Fruit fly (Drosophila melanogaster) whole organism, embryonic: ENCODE measurements around the gene CG13461.

Source experiments
- Bteb2 ChIP-seq: fragments of 200-800 bp; sonication (Bioruptor generic); optimal IDR thresholded peaks from 2 replicates; lab custom pipeline; 2016; ENCODE audit warnings: missing biosample characterization, missing genetic modification characterization
- CG10462 ChIP-seq: fragments of 200-800 bp; sonication (Bioruptor generic); optimal IDR thresholded peaks from 2 replicates; lab custom pipeline; 2016; ENCODE audit warnings: missing biosample characterization, missing genetic modification characterization
- CG10654 ChIP-seq: fragments of 200-800 bp; sonication (Bioruptor generic); optimal IDR thresholded peaks from 2 replicates; lab custom pipeline; 2016; ENCODE audit warnings: missing biosample characterization, missing genetic modification characterization
- CG12219 ChIP-seq: fragments of 200-800 bp; sonication (Bioruptor generic); optimal IDR thresholded peaks from 3 replicates; lab custom pipeline; 2018; ENCODE audit warnings: missing biosample characterization, mild to moderate bottlenecking, missing genetic modification characterization
- CG13296 ChIP-seq: fragments of 200-800 bp; sonication (Bioruptor generic); optimal IDR thresholded peaks from 3 replicates; lab custom pipeline; 2018; ENCODE audit warnings: missing biosample characterization, mild to moderate bottlenecking, missing genetic modification characterization
- CG13424 ChIP-seq: fragments of 200-800 bp; sonication (Bioruptor generic); optimal IDR thresholded peaks from 2 replicates; lab custom pipeline; 2019; ENCODE audit warnings: missing biosample characterization, mild to moderate bottlenecking, missing genetic modification characterization, moderate library complexity
- CG15269 ChIP-seq: fragments of 200-800 bp; sonication (Bioruptor generic); optimal IDR thresholded peaks from 2 replicates; lab custom pipeline; 2018; ENCODE audit warnings: missing biosample characterization, mild to moderate bottlenecking, missing genetic modification characterization, moderate library complexity
- CG15601 ChIP-seq: fragments of 200-800 bp; sonication (Bioruptor generic); optimal IDR thresholded peaks from 3 replicates; lab custom pipeline; 2019; ENCODE audit warnings: missing biosample characterization, mild to moderate bottlenecking, missing genetic modification characterization, moderate library complexity
- CG17361 ChIP-seq: fragments of 200-800 bp; sonication (Bioruptor generic); IDR thresholded peaks from 3 replicates; pipeline ENCODE4 v1.3.6; 2022; ENCODE audit warnings: missing biosample characterization, missing genetic modification characterization
- CG2875 ChIP-seq: fragments of 200-800 bp; sonication (Bioruptor generic); optimal IDR thresholded peaks from 2 replicates; lab custom pipeline; 2017; ENCODE audit warnings: missing biosample characterization, mild to moderate bottlenecking, missing genetic modification characterization, missing genetic modification reagents
- CG32772 ChIP-seq: fragments of 200-800 bp; sonication (Bioruptor generic); IDR thresholded peaks from 2 replicates; pipeline ENCODE4 v1.3.6; 2022; ENCODE audit warnings: missing biosample characterization, missing genetic modification characterization
- CG34422 ChIP-seq: fragments of 200-800 bp; sonication (Bioruptor generic); IDR thresholded peaks from 3 replicates; pipeline ENCODE4 v1.3.6; 2022; ENCODE audit warnings: missing biosample characterization, missing genetic modification characterization
- CG3838 ChIP-seq: fragments of 200-800 bp; sonication (Bioruptor generic); optimal IDR thresholded peaks from 3 replicates; lab custom pipeline; 2016; ENCODE audit warnings: missing biosample characterization, missing genetic modification characterization
- CG3995 ChIP-seq: fragments of 200-800 bp; sonication (Bioruptor generic); optimal IDR thresholded peaks from 3 replicates; lab custom pipeline; 2016; ENCODE audit warnings: missing biosample characterization, missing genetic modification characterization
- CG6689 ChIP-seq: fragments of 200-800 bp; sonication (Bioruptor generic); IDR thresholded peaks from 2 replicates; pipeline ENCODE4 v1.3.6; 2022; ENCODE audit warnings: missing biosample characterization, missing genetic modification characterization
- CG7556 ChIP-seq: fragments of 200-800 bp; sonication (Bioruptor generic); optimal IDR thresholded peaks from 2 replicates; lab custom pipeline; 2017; ENCODE audit warnings: missing biosample characterization, mild to moderate bottlenecking, missing genetic modification characterization
- CG8281 ChIP-seq: fragments of 200-800 bp; sonication (Bioruptor generic); optimal IDR thresholded peaks from 2 replicates; lab custom pipeline; 2018; ENCODE audit warnings: missing biosample characterization, mild to moderate bottlenecking, missing genetic modification characterization, moderate library complexity
- CG8359 ChIP-seq: fragments of 200-800 bp; sonication (Bioruptor generic); optimal IDR thresholded peaks from 2 replicates; lab custom pipeline; 2017; ENCODE audit warnings: missing biosample characterization, mild to moderate bottlenecking, missing genetic modification characterization, borderline replicate concordance
- CG8924 ChIP-seq: fragments of 200-800 bp; optimal IDR thresholded peaks from 3 replicates; lab custom pipeline; 2019; ENCODE audit warnings: missing biosample characterization, mild to moderate bottlenecking, missing genetic modification characterization, moderate library complexity
- D19A ChIP-seq: fragments of 200-800 bp; optimal IDR thresholded peaks from 3 replicates; lab custom pipeline; 2019; ENCODE audit warnings: missing biosample characterization, mild to moderate bottlenecking, missing genetic modification characterization, moderate library complexity
- Dek ChIP-seq: fragments of 200-800 bp; sonication (Bioruptor generic); optimal IDR thresholded peaks from 3 replicates; lab custom pipeline; 2019; ENCODE audit warnings: missing biosample characterization, mild to moderate bottlenecking, missing genetic modification characterization, moderate library complexity
- Dfd ChIP-seq, 2 experiments: fragments of >200 bp; optimal IDR thresholded peaks; 2 replicates each; lab custom pipeline; 2017; ENCODE audit warnings: missing biosample characterization in 2 of 2, missing genetic modification characterization in 2 of 2
- Dip2 ChIP-seq: fragments of 200-800 bp; sonication (Bioruptor generic); IDR thresholded peaks from 2 replicates; pipeline ENCODE4 v1.3.6; 2022; ENCODE audit warnings: missing biosample characterization, missing genetic modification characterization
- Dip3 ChIP-seq: fragments of 200-800 bp; sonication (Bioruptor generic); optimal IDR thresholded peaks from 3 replicates; lab custom pipeline; 2016; ENCODE audit warnings: missing biosample characterization, missing genetic modification characterization
- Eip74EF ChIP-seq, 2 experiments: fragments of 200-800 bp in 1 of 2; fragments of >200 bp in 1 of 2; sonication (Bioruptor generic) in 1 of 2; optimal IDR thresholded peaks; 2 replicates each; lab custom pipeline; 2017 to 2019; ENCODE audit warnings: missing biosample characterization in 2 of 2, missing genetic modification characterization in 2 of 2, mild to moderate bottlenecking in 1 of 2, moderate library complexity in 1 of 2
- Gug ChIP-seq: fragments of 200-800 bp; sonication (Bioruptor generic); IDR thresholded peaks from 4 replicates; pipeline ENCODE4 v1.3.6; 2022; ENCODE audit warnings: missing biosample characterization, missing genetic modification characterization
- Hey ChIP-seq: fragments of 200-800 bp; sonication (Bioruptor generic); optimal IDR thresholded peaks from 3 replicates; lab custom pipeline; 2018; ENCODE audit warnings: missing biosample characterization, mild to moderate bottlenecking, missing genetic modification characterization
- HmgD ChIP-seq: fragments of 200-800 bp; sonication (Bioruptor generic); optimal IDR thresholded peaks from 3 replicates; lab custom pipeline; 2016; ENCODE audit warnings: missing biosample characterization, missing genetic modification characterization
- Hr3 ChIP-seq: fragments of 200-800 bp; sonication (Bioruptor generic); optimal IDR thresholded peaks from 3 replicates; lab custom pipeline; 2016; ENCODE audit warnings: missing biosample characterization, missing genetic modification characterization
- MTF-1 ChIP-seq: fragments of 200-800 bp; sonication (Bioruptor generic); optimal IDR thresholded peaks from 2 replicates; lab custom pipeline; 2018; ENCODE audit warnings: missing biosample characterization, mild to moderate bottlenecking, missing genetic modification characterization, borderline replicate concordance
- Meics ChIP-seq: fragments of 200-800 bp; sonication (Bioruptor generic); optimal IDR thresholded peaks from 2 replicates; lab custom pipeline; 2017; ENCODE audit warnings: missing biosample characterization, mild to moderate bottlenecking, missing genetic modification characterization
- Neu2 ChIP-seq: fragments of 200-800 bp; sonication (Bioruptor generic); optimal IDR thresholded peaks from 3 replicates; lab custom pipeline; 2016; ENCODE audit warnings: missing biosample characterization, missing genetic modification characterization, borderline replicate concordance
- Oli ChIP-seq: fragments of 200-800 bp; sonication (Bioruptor generic); optimal IDR thresholded peaks from 2 replicates; lab custom pipeline; 2018; ENCODE audit warnings: missing biosample characterization, mild to moderate bottlenecking, missing genetic modification characterization, moderate library complexity
- PHDP ChIP-seq: fragments of 200-800 bp; sonication (Bioruptor generic); optimal IDR thresholded peaks from 3 replicates; lab custom pipeline; 2018; ENCODE audit warnings: missing biosample characterization, mild to moderate bottlenecking, missing genetic modification characterization, moderate library complexity
- Rfx ChIP-seq: fragments of 200-800 bp; sonication (Bioruptor generic); IDR thresholded peaks from 2 replicates; pipeline ENCODE4 v1.3.6; 2022; ENCODE audit warnings: missing biosample characterization, missing genetic modification characterization
- Xbp1 ChIP-seq: fragments of 200-800 bp; sonication (Bioruptor generic); optimal IDR thresholded peaks from 3 replicates; lab custom pipeline; 2016; ENCODE audit warnings: missing biosample characterization, mild to moderate bottlenecking, missing genetic modification characterization
- ci ChIP-seq: fragments of 200-800 bp; sonication (Bioruptor generic); IDR thresholded peaks from 3 replicates; pipeline ENCODE4 v1.3.6; 2022; ENCODE audit warnings: missing biosample characterization, missing genetic modification characterization
- dpn ChIP-seq, 2 experiments: fragments of 200-800 bp; sonication (Bioruptor generic); optimal IDR thresholded peaks; 3 replicates each; lab custom pipeline; 2016; ENCODE audit warnings: missing biosample characterization in 2 of 2, missing genetic modification characterization in 2 of 2
- exex ChIP-seq: fragments of 200-800 bp; sonication (Bioruptor generic); optimal IDR thresholded peaks from 4 replicates; lab custom pipeline; 2018; ENCODE audit warnings: missing biosample characterization, mild to moderate bottlenecking, missing genetic modification characterization, moderate library complexity
- gem ChIP-seq: fragments of 200-800 bp; sonication (Bioruptor generic); optimal IDR thresholded peaks from 2 replicates; lab custom pipeline; 2019; ENCODE audit warnings: missing biosample characterization, mild to moderate bottlenecking, missing genetic modification characterization, moderate library complexity
- kay ChIP-seq: fragments of 200-800 bp; sonication (Bioruptor generic); optimal IDR thresholded peaks from 2 replicates; lab custom pipeline; 2016; ENCODE audit warnings: missing biosample characterization, missing genetic modification characterization
- lbe ChIP-seq: fragments of 200-800 bp; sonication (Bioruptor generic); optimal IDR thresholded peaks from 2 replicates; lab custom pipeline; 2016; ENCODE audit warnings: missing biosample characterization, mild to moderate bottlenecking, missing genetic modification characterization
- maf-S ChIP-seq: fragments of 200-800 bp; sonication (Bioruptor generic); optimal IDR thresholded peaks from 2 replicates; lab custom pipeline; 2016; ENCODE audit warnings: missing biosample characterization, missing genetic modification characterization
- mam ChIP-seq: fragments of 200-800 bp; sonication (Bioruptor generic); optimal IDR thresholded peaks from 3 replicates; lab custom pipeline; 2016; ENCODE audit warnings: missing biosample characterization, missing genetic modification characterization
- ranshi ChIP-seq: fragments of 200-800 bp; sonication (Bioruptor generic); IDR thresholded peaks from 2 replicates; pipeline ENCODE4 v1.3.6; 2022; ENCODE audit warnings: missing biosample characterization, missing genetic modification characterization
- repo ChIP-seq: fragments of 200-800 bp; sonication (Bioruptor generic); optimal IDR thresholded peaks from 2 replicates; lab custom pipeline; 2016; ENCODE audit warnings: missing biosample characterization, missing genetic modification characterization
- sima ChIP-seq: fragments of 200-800 bp; sonication (Bioruptor generic); optimal IDR thresholded peaks from 2 replicates; lab custom pipeline; 2016; ENCODE audit warnings: missing biosample characterization, missing genetic modification characterization
- stwl ChIP-seq: fragments of 200-800 bp; sonication (Bioruptor generic); optimal IDR thresholded peaks from 3 replicates; lab custom pipeline; 2018; ENCODE audit warnings: missing biosample characterization, mild to moderate bottlenecking, missing genetic modification characterization, moderate library complexity
- tio ChIP-seq: fragments of 200-800 bp; sonication (Bioruptor generic); optimal IDR thresholded peaks from 2 replicates; lab custom pipeline; 2017; ENCODE audit warnings: missing biosample characterization, missing genetic modification characterization, inconsistent platforms
- tx ChIP-seq: fragments of 200-800 bp; sonication (Bioruptor generic); optimal IDR thresholded peaks from 2 replicates; lab custom pipeline; 2016; ENCODE audit warnings: missing biosample characterization, missing genetic modification characterization

Gene CG13461

dm6 chr3L:15089083-15089704 lies 36.9 kb upstream of the CG13461 start (continued):
- TF ChIP-seq Dip2 (GFP tag; lab: Robert Waterston, UW) (no peak), Eip74EF (GFP tag; optimal IDR thresholded peaks at IDR 0.05; lab: Kevin White, UChicago) (peak in 1 of 2 experiments; percentile 15), Gug (no peak), PHDP (peak; percentile 53), CG13296 (peak; percentile 18), mam (GFP tag; lab: Kevin White, UChicago) (no peak), Bteb2 (GFP tag; lab: Kevin White, UChicago) (no peak), CG10462 (GFP tag; lab: Kevin White, UChicago) (no peak), CG8281 (no peak), Dfd (GFP tag; optimal IDR thresholded peaks at IDR 0.05; lab: Kevin White, UChicago) (no peak), CG12219 (no peak), CG17361 (GFP tag; lab: Robert Waterston, UW) (0 out of 3 replicates have a peak, but pooled peaks have one; percentile 15), CG10654 (GFP tag; lab: Kevin White, UChicago) (no peak), Dip3 (no peak), CG8359 (no peak), Rfx (GFP tag; lab: Robert Waterston, UW) (no peak), CG34422 (GFP tag; lab: Robert Waterston, UW) (no peak), ranshi (no peak), sima (GFP tag; lab: Kevin White, UChicago) (no peak), CG7556 (GFP tag; lab: Kevin White, UChicago) (peak; percentile 17), dpn (GFP tag; optimal IDR thresholded peaks at IDR 0.05; lab: Kevin White, UChicago) (no peak), HmgD (GFP tag; lab: Kevin White, UChicago) (no peak), Hey (no peak), Xbp1 (no peak), CG13424 (peak; percentile 56), Dek (tag; lab: Kevin White, UChicago) (peak; percentile 36), ci (GFP tag; lab: Robert Waterston, UW) (no peak), CG2875 (no peak), Oli (peak; percentile 5), CG32772 (GFP tag; lab: Robert Waterston, UW) (no peak), MTF-1 (no peak), CG3838 (GFP tag; lab: Kevin White, UChicago) (no peak), repo (GFP tag; lab: Kevin White, UChicago) (no peak), lbe (no peak), Neu2 (GFP tag; lab: Kevin White, UChicago) (no peak), exex (tag; lab: Kevin White, UChicago) (no peak), Hr3 (GFP tag; lab: Kevin White, UChicago) (no peak), CG6689 (GFP tag; lab: Robert Waterston, UW) (no peak), tio (GFP tag; lab: Kevin White, UChicago) (no peak), stwl (tag; lab: Kevin White, UChicago) (peak; percentile 4), Meics (GFP tag; lab: Kevin White, UChicago) (peak; percentile 15), CG15601 (tag; lab: Kevin White, UChicago) (peak; percentile 57), CG8924 (tag; lab: Kevin White, UChicago) (peak; percentile 31), tx (GFP tag; lab: Kevin White, UChicago) (no peak), CG3995 (no peak), maf-S (GFP tag; lab: Kevin White, UChicago) (no peak), gem (peak; percentile 62), kay (GFP tag; lab: Kevin White, UChicago) (no peak), D19A (tag; lab: Kevin White, UChicago) (peak; percentile 32), CG15269 (tag; lab: Kevin White, UChicago) (peak; percentile 56)
